Worm (Caenorhabditis elegans): ENCODE data around the gene F54F7.3.

- TF ChIP-seq lsy-2 (tag; optimal IDR thresholded peaks at IDR 0.05): no peak
- TF ChIP-seq unc-62 (GFP tag; optimal IDR thresholded peaks at IDR 0.05): no peak
- TF ChIP-seq tbx-2 (tag; optimal IDR thresholded peaks at IDR 0.05): no peak
- no peak for TF ChIP-seq xbp-1 (tag; optimal IDR thresholded peaks at IDR 0.05)
- TF ChIP-seq lin-13 (GFP tag; optimal IDR thresholded peaks at IDR 0.05): no peak
- no peak for TF ChIP-seq nhr-11 (tag; optimal IDR thresholded peaks at IDR 0.05)
These were observed 12.6 kb downstream of the F54F7.3 start, which contains the start of gene taf-7.1 for ce11 chrX:11837378-11837777.

Measured in whole organism, L1 larva.